Fruit fly (Drosophila melanogaster) Kc167 (cell line): ENCODE results near the gene CG32631.

Experiments used
- Myc ChIP-seq: fragments of >200 bp; optimal IDR thresholded peaks from 2 replicates; lab custom pipeline; 2017; ENCODE audit warnings: missing external identifiers
- Sin3A ChIP-seq: fragments of >200 bp; optimal IDR thresholded peaks from 2 replicates; lab custom pipeline; 2018; ENCODE audit warnings: missing external identifiers
- h ChIP-seq: fragments of >200 bp; optimal IDR thresholded peaks from 3 replicates; lab custom pipeline; 2018; ENCODE audit warnings: missing external identifiers
- insv ChIP-seq: fragments of >200 bp; optimal IDR thresholded peaks from 3 replicates; lab custom pipeline; 2018; ENCODE audit warnings: missing external identifiers
- psq ChIP-seq: fragments of >200 bp; optimal IDR thresholded peaks from 2 replicates; lab custom pipeline; 2017; ENCODE audit warnings: missing external identifiers
- ttk ChIP-seq: sonication (Bioruptor generic); optimal IDR thresholded peaks from 2 replicates; lab custom pipeline; 2017; ENCODE audit warnings: missing external identifiers

Gene CG32631

DNA sequence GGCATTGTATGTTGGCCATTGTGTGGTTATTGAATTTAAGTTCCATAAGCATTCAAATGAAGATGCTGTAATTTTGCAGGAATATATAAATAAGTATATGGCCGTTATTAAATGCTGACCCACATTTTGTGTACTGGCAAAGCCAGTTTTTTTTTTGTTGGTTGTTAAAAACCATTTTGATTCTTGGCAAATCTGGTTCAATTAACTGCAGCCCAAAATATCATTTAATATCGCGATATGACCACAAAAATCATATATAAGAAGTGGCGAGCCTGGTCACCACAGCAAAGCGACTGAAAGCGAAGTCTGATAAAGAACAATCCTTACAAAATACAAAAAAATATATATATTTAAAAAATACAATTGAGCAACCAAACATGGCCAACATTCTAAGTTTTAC, at the start of gene CG32631:
Gene CG32631, plus strand, starts transcription at position 301 of the 400 bp plus-strand sequence.
- TF ChIP-seq psq = no peak
- TF ChIP-seq insv (lab: Kevin White, UChicago) = no peak
- TF ChIP-seq Myc = no peak
- TF ChIP-seq ttk = no peak
- TF ChIP-seq h (lab: Kevin White, UChicago) = no peak
- TF ChIP-seq Sin3A = no peak

DNA sequence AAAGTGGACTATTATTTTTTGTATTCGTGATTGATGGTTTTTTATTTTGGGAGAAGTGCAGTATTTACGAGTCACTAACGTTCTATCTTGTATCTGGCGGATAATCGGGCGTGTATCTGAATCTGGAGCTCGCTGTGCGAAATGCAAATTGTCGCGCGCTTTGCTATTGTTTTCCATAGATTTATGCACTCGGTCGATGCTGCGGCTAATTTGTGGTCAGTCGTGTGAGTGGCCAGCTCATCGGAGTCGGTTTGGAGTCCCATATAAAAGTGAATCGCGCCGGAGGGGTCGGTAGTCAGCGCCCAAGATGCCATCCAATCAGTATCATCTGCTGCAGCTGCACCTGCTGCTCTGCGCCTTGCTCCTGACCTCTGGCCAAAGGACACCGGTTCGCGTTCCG, 28.6 kb upstream of the CG32631 start, which contains the start of gene CG15754:
Gene CG15754, plus strand, starts transcription at position 301 of the 400 bp plus-strand sequence.
- TF ChIP-seq ttk (no peak), Sin3A (no peak), Myc (no peak), psq (no peak), insv (lab: Kevin White, UChicago) (no peak), h (lab: Kevin White, UChicago) (no peak)

DNA sequence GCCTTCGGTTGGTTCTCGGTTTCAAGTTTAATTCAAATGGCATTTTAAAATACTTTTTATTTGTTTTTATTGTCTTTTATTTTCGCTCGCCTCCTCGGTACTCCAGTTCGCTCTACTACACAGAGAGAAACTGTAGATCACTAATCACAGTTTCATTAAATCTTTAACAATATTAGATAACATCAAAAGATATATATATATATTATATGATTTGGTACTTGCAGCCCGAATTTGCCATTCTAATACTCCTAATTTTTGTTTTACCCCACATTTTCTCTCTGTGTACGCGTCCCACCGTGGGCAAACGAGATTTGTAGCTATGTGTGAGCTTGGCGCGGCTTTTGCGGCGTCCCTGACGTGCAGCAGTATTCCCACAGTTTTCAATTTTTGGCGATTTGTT, 26.6 kb upstream of the CG32631 start:
- TF ChIP-seq Myc = no peak
- TF ChIP-seq h (lab: Kevin White, UChicago) = no peak
- no peak for TF ChIP-seq insv (lab: Kevin White, UChicago)
- TF ChIP-seq Sin3A = no peak
- TF ChIP-seq psq = no peak
- no peak for TF ChIP-seq ttk

DNA sequence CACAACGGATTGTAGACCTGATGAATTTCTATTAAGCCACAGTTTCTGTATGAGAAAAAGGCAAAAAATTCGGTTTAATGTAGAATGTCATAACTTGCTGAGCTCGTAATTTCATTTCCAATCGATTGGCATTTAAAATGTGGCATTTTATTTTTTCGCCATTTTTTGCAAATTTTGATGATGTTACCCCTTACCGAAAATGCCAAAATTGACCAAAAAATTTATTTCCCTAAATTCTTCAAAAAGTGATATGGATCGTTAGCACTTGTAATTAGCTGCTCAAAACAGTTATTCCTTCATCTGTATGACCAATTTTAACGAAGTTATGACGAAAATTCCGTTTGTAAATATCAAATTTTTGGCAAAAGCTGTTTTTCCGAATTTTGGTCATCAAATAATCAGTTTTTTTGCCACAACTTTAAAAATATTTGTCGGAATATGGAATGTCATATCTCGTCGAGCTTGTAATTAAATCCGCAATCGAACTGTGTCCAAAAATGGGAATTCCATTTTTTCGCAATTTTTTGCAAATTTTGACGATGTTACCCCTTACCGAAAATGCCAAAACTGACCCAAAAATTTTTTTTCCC, 26.0 kb upstream of the CG32631 start, which contains the start of gene CG44428:
Gene CG44428, minus strand, starts transcription at position 51 of the 590 bp plus-strand sequence.
- no peak for TF ChIP-seq h (lab: Kevin White, UChicago)
- TF ChIP-seq ttk = no peak
- TF ChIP-seq Sin3A = no peak
- no peak for TF ChIP-seq insv (lab: Kevin White, UChicago)
- no peak for TF ChIP-seq Myc
- no peak for TF ChIP-seq psq

DNA sequence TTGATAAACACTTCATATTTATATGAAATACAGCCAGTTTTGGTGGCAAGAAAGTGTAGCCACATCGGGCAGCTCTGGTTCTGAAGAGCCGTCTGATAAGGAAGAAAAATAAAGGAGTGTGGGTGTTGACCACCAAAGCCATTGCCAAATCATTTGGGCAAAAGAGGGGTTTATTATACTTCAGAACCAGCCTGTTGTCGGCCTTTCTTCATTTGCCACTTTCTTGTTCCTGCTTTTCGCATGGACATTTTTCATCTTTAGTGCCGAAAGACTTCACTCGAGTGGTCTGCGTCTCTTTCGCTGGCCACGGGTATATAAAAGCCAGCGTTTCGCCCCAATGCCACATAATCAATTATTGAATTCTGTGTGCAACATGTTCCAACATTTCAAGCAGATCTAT, 22.2 kb upstream of the CG32631 start, which contains the start of gene CG15756:
Gene CG15756, plus strand, starts transcription at position 301 of the 400 bp plus-strand sequence.
- TF ChIP-seq Myc (no peak), ttk (no peak), Sin3A (no peak), h (lab: Kevin White, UChicago) (no peak), insv (lab: Kevin White, UChicago) (no peak), psq (no peak)

DNA sequence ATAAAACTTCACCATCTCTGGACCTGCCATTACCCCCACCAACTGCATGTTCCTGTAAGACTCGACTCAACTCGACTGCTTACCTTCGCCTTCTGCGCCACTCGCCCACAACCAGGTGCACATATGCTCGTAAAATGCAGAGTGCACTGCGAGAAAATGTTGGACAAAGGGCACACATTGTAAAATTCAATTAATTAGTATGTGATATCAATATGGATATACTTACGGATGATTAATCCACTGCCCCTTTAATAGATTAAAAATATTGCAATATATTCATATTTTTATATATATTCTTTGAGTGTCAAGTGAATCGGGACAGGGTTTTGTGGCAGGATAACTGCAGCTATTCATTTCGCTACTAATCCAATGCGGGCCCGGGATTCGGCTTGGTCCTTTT, 19.5 kb upstream of the CG32631 start:
- TF ChIP-seq Myc (no peak), insv (lab: Kevin White, UChicago) (no peak), psq (no peak), Sin3A (no peak), ttk (no peak), h (lab: Kevin White, UChicago) (no peak)

DNA sequence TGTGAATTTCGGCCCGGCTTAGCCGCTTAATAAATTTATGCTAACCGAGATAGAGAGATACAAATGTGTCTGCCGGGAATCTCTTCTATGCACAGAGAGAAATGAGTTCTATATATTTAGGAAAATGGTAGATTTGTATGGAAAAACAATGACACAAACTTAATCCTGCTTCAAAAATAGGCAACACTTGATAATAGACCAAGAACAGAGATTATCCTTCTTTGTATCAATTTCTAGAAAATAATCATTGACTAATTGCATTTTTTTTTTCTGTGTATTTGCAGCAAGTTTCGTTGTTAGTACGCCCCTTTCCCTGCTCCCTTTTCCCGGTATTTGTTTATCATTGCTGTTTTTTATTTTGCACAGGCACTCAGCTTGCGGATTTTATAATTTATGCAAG, 16.8 kb upstream of the CG32631 start:
- TF ChIP-seq insv (lab: Kevin White, UChicago) (no peak), psq (no peak), h (lab: Kevin White, UChicago) (no peak), Myc (no peak), ttk (no peak), Sin3A (no peak)

DNA sequence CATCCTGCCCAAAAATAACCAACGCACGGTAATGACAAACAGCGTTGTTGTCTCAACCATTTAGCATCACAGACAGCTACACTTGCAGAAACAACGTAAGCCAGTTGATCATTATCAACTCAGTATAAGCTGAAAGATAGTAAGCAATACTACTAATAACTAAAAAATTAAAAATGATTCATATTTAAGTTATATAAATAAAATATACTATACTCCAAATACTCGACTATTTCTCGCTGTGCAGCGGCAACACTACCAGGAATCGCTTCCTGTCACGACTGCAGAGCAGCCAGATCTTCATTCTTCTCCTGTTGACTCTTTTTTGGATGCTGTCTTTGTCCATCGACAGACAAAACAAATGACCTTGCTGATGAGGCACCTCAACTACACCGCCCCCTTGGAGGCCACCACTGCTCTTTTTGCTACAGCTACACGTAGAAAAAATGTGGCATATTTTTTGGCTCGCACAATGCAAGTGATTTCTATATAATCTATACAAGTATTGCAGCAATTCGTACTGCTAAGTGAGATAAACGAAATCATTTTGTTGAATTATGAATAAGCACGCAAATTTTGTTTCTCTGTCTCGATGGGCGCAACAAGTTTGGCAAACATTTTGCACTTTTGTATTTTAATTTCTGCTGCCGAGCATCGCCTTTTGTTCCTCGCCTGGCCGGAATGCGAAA, 15.2 kb upstream of the CG32631 start:
- TF ChIP-seq h (lab: Kevin White, UChicago) (no peak), insv (lab: Kevin White, UChicago) (no peak), Myc (no peak), ttk (no peak), psq (no peak), Sin3A (no peak)

DNA sequence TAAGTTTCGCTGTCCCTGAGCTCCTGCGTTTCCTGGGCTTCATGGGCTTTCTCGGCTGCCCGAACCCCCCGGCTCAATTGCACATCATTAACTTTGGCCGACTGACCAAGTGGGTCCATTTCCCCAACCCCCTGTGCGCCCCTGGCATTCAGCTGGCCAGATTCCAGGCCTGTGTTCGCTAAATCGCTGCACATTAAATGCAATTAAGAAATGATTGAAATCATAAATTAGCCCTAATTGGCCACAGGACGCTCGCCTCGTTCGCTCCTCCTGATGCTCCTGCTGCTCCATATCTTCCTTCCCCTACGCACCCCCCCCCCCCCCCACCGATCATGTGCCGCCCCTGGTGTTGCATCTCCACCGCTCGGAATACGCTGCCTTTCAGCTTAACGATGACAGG, 14.2 kb upstream of the CG32631 start:
- TF ChIP-seq ttk = no peak
- TF ChIP-seq insv (lab: Kevin White, UChicago) = no peak
- no peak for TF ChIP-seq h (lab: Kevin White, UChicago)
- TF ChIP-seq Sin3A = no peak
- TF ChIP-seq psq = no peak
- no peak for TF ChIP-seq Myc

DNA sequence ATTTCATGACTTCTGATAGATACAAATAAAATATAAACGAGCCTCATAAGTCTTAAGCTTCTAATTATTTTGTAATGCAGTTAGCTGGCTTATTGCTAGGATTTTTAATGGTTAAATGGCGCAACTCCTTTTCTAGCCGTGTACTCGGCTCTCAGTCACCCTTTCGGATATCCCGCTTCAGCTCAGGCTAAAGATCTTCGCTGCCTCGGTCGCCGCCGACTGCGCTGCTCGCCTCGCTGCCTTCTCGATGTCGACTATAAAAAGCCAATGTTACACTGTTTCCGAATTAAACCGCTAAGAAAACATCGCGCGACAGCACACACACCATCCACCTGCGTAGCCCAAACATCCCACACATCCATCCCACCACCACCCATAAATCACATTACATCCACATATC, 12.9 kb upstream of the CG32631 start, which contains the start of gene Cpr12A:
Gene Cpr12A, plus strand, starts transcription at position 301 of the 400 bp plus-strand sequence.
- TF ChIP-seq ttk (no peak), Sin3A (no peak), Myc (no peak), psq (no peak)

DNA sequence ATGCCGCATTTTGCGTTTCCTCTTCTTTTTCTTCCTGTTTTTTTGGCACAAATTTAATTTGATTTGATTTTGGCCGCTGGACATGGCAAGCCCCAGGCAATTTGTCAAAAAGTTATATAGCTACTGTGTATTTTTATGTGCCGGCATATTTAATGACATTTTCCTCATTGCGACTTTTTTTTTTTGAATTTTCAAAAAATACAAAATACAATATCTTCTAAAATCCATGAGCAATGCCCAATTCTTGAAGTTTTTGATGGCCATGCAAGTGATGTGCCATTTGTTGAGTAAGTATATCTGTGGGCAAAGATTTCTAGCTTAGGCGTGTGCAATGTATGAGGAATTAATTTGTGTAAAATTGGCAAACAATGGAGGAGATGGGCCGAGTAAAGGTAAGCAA, 572 bp upstream of the CG32631 start, which contains the start of gene CG11816:
Gene CG11816, minus strand, starts transcription at position 101 of the 400 bp plus-strand sequence.
- TF ChIP-seq psq (no peak), Myc (no peak), Sin3A (no peak), ttk (no peak), h (lab: Kevin White, UChicago) (no peak), insv (lab: Kevin White, UChicago) (no peak)

DNA sequence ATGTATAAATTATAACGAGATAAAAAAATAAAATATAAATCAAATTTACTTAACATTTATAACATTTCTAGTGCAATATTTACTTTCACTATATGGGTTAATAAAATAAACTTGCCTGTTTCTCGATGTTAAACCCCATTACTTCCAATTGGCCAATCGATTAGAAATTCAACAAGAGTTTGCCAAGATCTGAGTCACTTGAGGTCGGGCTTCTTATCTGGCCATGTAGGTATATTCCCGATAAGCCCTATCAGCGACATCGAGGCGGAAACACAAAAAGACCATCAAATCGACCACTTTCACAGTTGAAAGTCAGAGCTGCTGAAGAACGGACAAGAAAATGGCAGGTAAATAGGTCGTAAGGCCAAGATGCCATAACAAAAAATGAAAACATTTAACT, 5.1 kb downstream of the CG32631 start, which contains the start of gene CG32633:
Gene CG32633, plus strand, starts transcription at position 301 of the 400 bp plus-strand sequence.
- TF ChIP-seq h (lab: Kevin White, UChicago) = no peak
- TF ChIP-seq Sin3A = no peak
- no peak for TF ChIP-seq psq
- TF ChIP-seq Myc = no peak
- no peak for TF ChIP-seq ttk
- no peak for TF ChIP-seq insv (lab: Kevin White, UChicago)

DNA sequence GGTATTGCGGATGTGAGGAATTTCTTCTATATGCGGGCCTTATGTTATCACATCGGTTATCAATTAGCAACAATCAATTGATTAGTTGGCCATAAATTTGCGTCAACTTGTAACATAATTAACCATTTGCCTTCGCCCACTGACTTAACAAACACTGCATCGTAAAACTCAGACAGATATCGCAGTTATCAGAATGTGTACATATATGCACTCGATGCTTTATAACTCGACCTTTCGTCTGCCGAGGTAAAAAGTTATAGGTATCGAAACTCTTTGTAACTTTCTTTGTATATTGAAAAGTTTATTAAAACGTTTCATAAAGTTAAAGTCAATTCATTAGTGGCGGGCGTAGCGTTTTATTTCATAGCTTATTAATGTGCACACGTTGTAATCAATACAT, 6.8 kb downstream of the CG32631 start:
- TF ChIP-seq Myc = no peak
- TF ChIP-seq psq = no peak
- no peak for TF ChIP-seq ttk
- TF ChIP-seq h (lab: Kevin White, UChicago) = no peak
- no peak for TF ChIP-seq insv (lab: Kevin White, UChicago)
- no peak for TF ChIP-seq Sin3A
